Worm (Caenorhabditis elegans): Measurements from ENCODE around the gene zfp-3.

- no peak for TF ChIP-seq nhr-77 (tag; optimal IDR thresholded peaks at IDR 0.05)
- no peak for TF ChIP-seq nhr-19 (GFP tag; conservative IDR thresholded peaks at IDR 0.05)
- no peak for TF ChIP-seq nhr-20 (tag; optimal IDR thresholded peaks at IDR 0.05)
- TF ChIP-seq efl-1 (optimal IDR thresholded peaks at IDR 0.05), result no peak
- TF ChIP-seq efl-1 (GFP tag; optimal IDR thresholded peaks at IDR 0.05 in 1 of 2), result no peak
These were observed 20.0 kb downstream of the zfp-3 start, which contains the start of gene F19G12.11 for ce11 chrX:1426425-1426824.

All from whole organism, L1 larva.